Worm (Caenorhabditis elegans): ENCODE results near the gene trk-1.

DNA sequence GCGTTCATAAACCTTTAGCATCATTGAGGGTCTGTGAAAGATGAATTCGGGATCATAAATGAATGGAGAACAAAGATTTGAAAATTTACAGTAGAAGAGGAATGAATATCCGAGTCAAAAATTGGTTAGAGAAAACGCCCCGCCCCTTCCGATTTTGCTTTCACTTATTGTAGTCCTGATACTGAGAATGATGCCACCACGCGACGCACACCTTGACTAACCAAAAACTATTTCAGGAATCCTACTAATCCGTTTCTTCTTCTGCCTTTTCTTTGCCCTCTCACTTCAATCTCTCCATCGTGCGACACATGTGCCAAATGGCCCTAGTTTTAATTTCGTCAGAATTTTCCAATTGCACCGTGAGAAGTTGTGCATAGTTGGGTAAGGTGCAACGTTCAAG lies 12.7 kb upstream of the trk-1 start:
- TF ChIP-seq med-1 (GFP tag; optimal IDR thresholded peaks at IDR 0.05; ENCODE audit: insufficient read depth) = no peak
- no peak for TF ChIP-seq tab-1 (GFP tag; IDR thresholded peaks at IDR 0.05)
- TF ChIP-seq ztf-23 (GFP tag; IDR thresholded peaks at IDR 0.05) = no peak
- no peak for TF ChIP-seq klf-2 (GFP tag; conservative IDR thresholded peaks at IDR 0.05)

Measured in whole organism, midembryonic.